Fruit fly (Drosophila melanogaster): ENCODE measurements around the gene Nedd8.
A peak's percentile ranks its signal among the peaks of the same experiment; 100 is the strongest.

Gene Nedd8

DNA sequence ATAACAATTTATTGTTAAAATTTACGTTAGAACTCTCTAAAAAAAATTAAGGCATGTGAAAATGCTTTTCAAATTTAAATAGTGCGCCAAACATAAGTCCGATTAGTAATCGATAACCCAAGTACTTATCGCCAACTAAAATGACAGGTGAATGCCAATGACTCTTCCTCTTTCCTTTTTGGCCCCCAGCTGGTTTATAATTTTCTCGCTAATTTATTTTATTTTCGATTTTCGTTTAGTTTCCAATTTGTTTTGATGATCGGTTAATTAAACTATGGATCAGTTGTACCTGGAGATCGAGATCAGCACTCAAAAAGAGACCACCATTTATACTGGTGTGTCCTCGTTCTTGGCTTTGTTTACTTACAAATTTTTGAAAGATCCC lies 2.9 kb downstream of the Nedd8 start, which contains the start of gene CG10428:
Gene CG10428, plus strand, starts transcription at position 161 of the 385 bp plus-strand sequence.
- TF ChIP-seq Dp (GFP tag; optimal IDR thresholded peaks at IDR 0.05) (peak; percentile 93), pan (optimal IDR thresholded peaks at IDR 0.05) (no peak), pan (GFP tag; optimal IDR thresholded peaks at IDR 0.05 in 1 of 2, IDR thresholded peaks at IDR 0.05 in 1 of 2) (no peak), CG8478 (optimal IDR thresholded peaks at IDR 0.05) (no peak), CG14441 (GFP tag; IDR thresholded peaks at IDR 0.05) (no peak), chn (GFP tag; optimal IDR thresholded peaks at IDR 0.05) (no peak), hb (GFP tag; IDR thresholded peaks at IDR 0.05; ENCODE audit: partially characterized antibody) (no peak), jumu (GFP tag; optimal IDR thresholded peaks at IDR 0.05) (no peak), MBD-R2 (GFP tag; IDR thresholded peaks at IDR 0.05) (peak; percentile 69), btn (GFP tag; optimal IDR thresholded peaks at IDR 0.05) (no peak), CrebB (tag; optimal IDR thresholded peaks at IDR 0.05) (no peak), sc (optimal IDR thresholded peaks at IDR 0.05) (no peak), sc (GFP tag; optimal IDR thresholded peaks at IDR 0.05) (no peak), yki (optimal IDR thresholded peaks at IDR 0.05) (no peak), CG1832 (GFP tag; optimal IDR thresholded peaks at IDR 0.05) (no peak), Camta (GFP tag; optimal IDR thresholded peaks at IDR 0.05) (no peak), gfzf (GFP tag; optimal IDR thresholded peaks at IDR 0.05) (peak; percentile 16), jigr1 (GFP tag; IDR thresholded peaks at IDR 0.05) (no peak), CG31224 (GFP tag; IDR thresholded peaks at IDR 0.05) (no peak), CG6854 (GFP tag; optimal IDR thresholded peaks at IDR 0.05) (no peak), B-H2 (GFP tag; optimal IDR thresholded peaks at IDR 0.05) (no peak), Dll (GFP tag; IDR thresholded peaks at IDR 0.05; ENCODE audit: partially characterized antibody) (peak; percentile 59; the same call in 1 of the 4 replicates), esg (GFP tag; conservative IDR thresholded peaks at IDR 0.05) (no peak), CG18476 (GFP tag; optimal IDR thresholded peaks at IDR 0.05) (no peak), CG14860 (GFP tag; IDR thresholded peaks at IDR 0.05; ENCODE audit: partially characterized antibody) (no peak), jing (GFP tag; optimal IDR thresholded peaks at IDR 0.05) (no peak), CG17385 (GFP tag; optimal IDR thresholded peaks at IDR 0.05) (peak; percentile 99), gcm (GFP tag; optimal IDR thresholded peaks at IDR 0.05) (no peak), ac (GFP tag; optimal IDR thresholded peaks at IDR 0.05) (no peak), CG13123 (GFP tag; optimal IDR thresholded peaks at IDR 0.05) (no peak), tgo (GFP tag; IDR thresholded peaks at IDR 0.05) (no peak), CG12155 (GFP tag; optimal IDR thresholded peaks at IDR 0.05) (peak; percentile 69), ash1 (GFP tag; optimal IDR thresholded peaks at IDR 0.05) (no peak), CG11247 (GFP tag; IDR thresholded peaks at IDR 0.05) (no peak), phol (tag; optimal IDR thresholded peaks at IDR 0.05) (no peak), cad (GFP tag; optimal IDR thresholded peaks at IDR 0.05) (no peak), BEAF-32 (GFP tag; optimal IDR thresholded peaks at IDR 0.05) (peak; percentile 55), CG15514 (GFP tag; optimal IDR thresholded peaks at IDR 0.05) (peak; percentile 36), Mad (GFP tag; optimal IDR thresholded peaks at IDR 0.05) (no peak), CG16813 (GFP tag; IDR thresholded peaks at IDR 0.05; ENCODE audit: partially characterized antibody) (peak; percentile 43; the same call in 2 of the 3 replicates), nau (GFP tag; optimal IDR thresholded peaks at IDR 0.05) (no peak), Lim3 (GFP tag; IDR thresholded peaks at IDR 0.05) (no peak), Mes4 (GFP tag; optimal IDR thresholded peaks at IDR 0.05) (no peak), ci (GFP tag; IDR thresholded peaks at IDR 0.05) (no peak), lmd (GFP tag; IDR thresholded peaks at IDR 0.05) (no peak), seq (GFP tag; IDR thresholded peaks at IDR 0.05) (no peak), pfk (GFP tag; optimal IDR thresholded peaks at IDR 0.05) (no peak), CG14050 (GFP tag; IDR thresholded peaks at IDR 0.05) (no peak), CG32532 (GFP tag; IDR thresholded peaks at IDR 0.05) (no peak), run (tag; optimal IDR thresholded peaks at IDR 0.05) (no peak), oc (tag; optimal IDR thresholded peaks at IDR 0.05) (no peak), CG10274 (GFP tag; optimal IDR thresholded peaks at IDR 0.05) (no peak), CG9876 (GFP tag; optimal IDR thresholded peaks at IDR 0.05) (no peak)

All from whole organism, embryonic.